Worm (Caenorhabditis elegans) whole organism, mixed stage, embryonic: Measurements from ENCODE around the gene lnp-1.

Source experiments
- M03D4.4 ChIP-seq: sonication (generic microtip); optimal IDR thresholded peaks from 2 replicates; lab custom pipeline; 2017; ENCODE audit warnings: mild to moderate bottlenecking, missing genetic modification characterization, missing compliant biosample characterization
- blmp-1 ChIP-seq: fragments of 150-350 bp; optimal IDR thresholded peaks from 2 replicates; lab custom pipeline; 2014; ENCODE audit warnings: missing biosample characterization, missing genetic modification characterization
- ceh-43 ChIP-seq: fragments of 200-800 bp; sonication (Bioruptor generic); optimal IDR thresholded peaks from 2 replicates; lab custom pipeline; 2018; ENCODE audit warnings: mild to moderate bottlenecking, missing genetic modification characterization, moderate library complexity, missing compliant biosample characterization
- ceh-83 ChIP-seq: fragments of 200-800 bp; sonication (Bioruptor generic); optimal IDR thresholded peaks from 2 replicates; lab custom pipeline; 2018; ENCODE audit warnings: mild to moderate bottlenecking, missing genetic modification characterization, missing compliant biosample characterization
- cnd-1 ChIP-seq: fragments of 200-800 bp; sonication (Bioruptor generic); optimal IDR thresholded peaks from 2 replicates; lab custom pipeline; 2018; ENCODE audit warnings: mild to moderate bottlenecking, missing genetic modification characterization, missing compliant biosample characterization
- drap-1 ChIP-seq: fragments of 200-800 bp; sonication (Bioruptor generic); optimal IDR thresholded peaks from 3 replicates; lab custom pipeline; 2018; ENCODE audit warnings: mild to moderate bottlenecking, missing genetic modification characterization, missing compliant biosample characterization
- elt-1 ChIP-seq: sonication (generic microtip); optimal IDR thresholded peaks from 2 replicates; lab custom pipeline; 2017; ENCODE audit warnings: missing genetic modification characterization, mild to moderate bottlenecking, missing compliant biosample characterization, antibody characterized with exemption, moderate library complexity, borderline replicate concordance; ENCODE audit not compliant: insufficient read depth
- elt-3 ChIP-seq: fragments of 150-350 bp; optimal IDR thresholded peaks from 2 replicates; lab custom pipeline; 2014; ENCODE audit warnings: missing biosample characterization, missing genetic modification characterization
- flh-1 ChIP-seq: fragments of 200-800 bp; sonication (Bioruptor generic); optimal IDR thresholded peaks from 2 replicates; lab custom pipeline; 2018; ENCODE audit warnings: mild to moderate bottlenecking, missing genetic modification characterization, moderate library complexity, missing compliant biosample characterization
- ham-2 ChIP-seq: fragments of 200-800 bp; sonication (Bioruptor generic); optimal IDR thresholded peaks from 2 replicates; lab custom pipeline; 2018; ENCODE audit warnings: mild to moderate bottlenecking, missing genetic modification characterization, missing compliant biosample characterization
- hlh-1 ChIP-seq: fragments of 150-350 bp; optimal IDR thresholded peaks from 2 replicates; lab custom pipeline; 2014; ENCODE audit warnings: missing biosample characterization, missing genetic modification reagents, missing genetic modification characterization
- lin-13 ChIP-seq: fragments of 150-350 bp; optimal IDR thresholded peaks from 2 replicates; lab custom pipeline; 2014; ENCODE audit warnings: missing biosample characterization, missing genetic modification characterization
- lin-32 ChIP-seq: fragments of 200-800 bp; sonication (Bioruptor generic); optimal IDR thresholded peaks from 2 replicates; lab custom pipeline; 2018; ENCODE audit warnings: mild to moderate bottlenecking, missing genetic modification characterization, missing compliant biosample characterization
- lsy-2 ChIP-seq: fragments of 150-350 bp; optimal IDR thresholded peaks from 2 replicates; lab custom pipeline; 2014; ENCODE audit warnings: missing biosample characterization, missing genetic modification characterization
- mab-5 ChIP-seq: fragments of 150-350 bp; optimal IDR thresholded peaks from 2 replicates; lab custom pipeline; 2014; ENCODE audit warnings: missing biosample characterization, missing genetic modification characterization
- mep-1 ChIP-seq: fragments of 150-350 bp; optimal IDR thresholded peaks from 2 replicates; lab custom pipeline; 2017; ENCODE audit warnings: missing biosample characterization, missing genetic modification reagents, missing genetic modification characterization, inconsistent platforms
- mls-2 ChIP-seq: sonication (generic microtip); optimal IDR thresholded peaks from 2 replicates; lab custom pipeline; 2016; ENCODE audit warnings: mild to moderate bottlenecking, missing genetic modification characterization, moderate library complexity, missing compliant biosample characterization
- nhr-12 ChIP-seq: fragments of 150-350 bp; optimal IDR thresholded peaks from 2 replicates; lab custom pipeline; 2014; ENCODE audit warnings: missing biosample characterization, missing genetic modification characterization
- nhr-237 ChIP-seq: fragments of 150-350 bp; optimal IDR thresholded peaks from 2 replicates; lab custom pipeline; 2014; ENCODE audit warnings: missing biosample characterization, missing genetic modification characterization
- nhr-76 ChIP-seq: sonication (generic microtip); optimal IDR thresholded peaks from 2 replicates; lab custom pipeline; 2017; ENCODE audit warnings: missing biosample characterization, missing genetic modification characterization
- pha-4 ChIP-seq: fragments of 150-350 bp; optimal IDR thresholded peaks from 2 replicates; lab custom pipeline; 2018; ENCODE audit warnings: missing biosample characterization, missing genetic modification reagents, missing genetic modification characterization
- sem-2 ChIP-seq: fragments of 200-800 bp; sonication (Bioruptor generic); optimal IDR thresholded peaks from 2 replicates; lab custom pipeline; 2018; ENCODE audit warnings: mild to moderate bottlenecking, missing genetic modification characterization, missing compliant biosample characterization
- snpc-4 ChIP-seq: fragments of 150-350 bp; optimal IDR thresholded peaks from 2 replicates; lab custom pipeline; 2014; ENCODE audit warnings: missing biosample characterization, missing genetic modification characterization
- sptf-1 ChIP-seq: sonication (generic microtip); optimal IDR thresholded peaks from 2 replicates; lab custom pipeline; 2017; ENCODE audit warnings: mild to moderate bottlenecking, missing genetic modification characterization, moderate library complexity, missing compliant biosample characterization
- tbx-8 ChIP-seq: fragments of 200-800 bp; sonication (Bioruptor generic); optimal IDR thresholded peaks from 2 replicates; lab custom pipeline; 2018; ENCODE audit warnings: mild to moderate bottlenecking, missing genetic modification characterization, moderate library complexity, missing compliant biosample characterization
- unc-120 ChIP-seq: sonication (generic microtip); optimal IDR thresholded peaks from 2 replicates; lab custom pipeline; 2017; ENCODE audit warnings: missing genetic modification characterization, missing compliant biosample characterization; ENCODE audit not compliant: poor library complexity, severe bottlenecking
- unc-39 ChIP-seq: fragments of 150-350 bp; optimal IDR thresholded peaks from 2 replicates; lab custom pipeline; 2014; ENCODE audit warnings: missing biosample characterization, missing genetic modification characterization
- unc-62 ChIP-seq: fragments of 150-350 bp; optimal IDR thresholded peaks from 2 replicates; lab custom pipeline; 2014; ENCODE audit warnings: missing biosample characterization, missing genetic modification reagents, missing genetic modification characterization
- zip-8 ChIP-seq: fragments of 150-350 bp; optimal IDR thresholded peaks from 2 replicates; lab custom pipeline; 2014; ENCODE audit warnings: missing biosample characterization, missing genetic modification characterization
- ztf-11 ChIP-seq: fragments of 150-350 bp; optimal IDR thresholded peaks from 2 replicates; lab custom pipeline; 2014; ENCODE audit warnings: missing biosample characterization, missing genetic modification characterization

The lnp-1 gene

ce11 chrX:4597419-4597818 is 8.9 kb downstream of the lnp-1 start:
- TF ChIP-seq elt-1, result no peak
- no peak for TF ChIP-seq lsy-2 (tag; lab: Kevin White, UChicago)
- TF ChIP-seq nhr-12 (tag; lab: Kevin White, UChicago), result no peak
- TF ChIP-seq nhr-237 (tag; lab: Kevin White, UChicago), result no peak
- TF ChIP-seq unc-120, result no peak
- TF ChIP-seq nhr-76 (tag; lab: Kevin White, UChicago), result no peak
- TF ChIP-seq elt-3 (tag; lab: Kevin White, UChicago), result no peak
- no peak for TF ChIP-seq cnd-1 (tag; lab: Kevin White, UChicago)
- no peak for TF ChIP-seq unc-62 (GFP tag; lab: Kevin White, UChicago)
- no peak for TF ChIP-seq flh-1 (GFP tag; lab: Kevin White, UChicago)
- no peak for TF ChIP-seq ceh-83 (GFP tag; lab: Kevin White, UChicago)
- TF ChIP-seq lin-32 (GFP tag; lab: Kevin White, UChicago), result no peak
- no peak for TF ChIP-seq ham-2 (GFP tag; lab: Kevin White, UChicago)
- no peak for TF ChIP-seq tbx-8 (GFP tag; lab: Kevin White, UChicago)
- no peak for TF ChIP-seq mls-2 (tag; lab: Kevin White, UChicago)

ce11 chrX:4599526-4599925 is 11.0 kb downstream of the lnp-1 start:
- no peak for TF ChIP-seq unc-39 (tag; lab: Kevin White, UChicago)
- TF ChIP-seq blmp-1 (tag; lab: Kevin White, UChicago), result no peak
- no peak for TF ChIP-seq lin-32 (GFP tag; lab: Kevin White, UChicago)
- TF ChIP-seq cnd-1 (tag; lab: Kevin White, UChicago), result no peak

DNA sequence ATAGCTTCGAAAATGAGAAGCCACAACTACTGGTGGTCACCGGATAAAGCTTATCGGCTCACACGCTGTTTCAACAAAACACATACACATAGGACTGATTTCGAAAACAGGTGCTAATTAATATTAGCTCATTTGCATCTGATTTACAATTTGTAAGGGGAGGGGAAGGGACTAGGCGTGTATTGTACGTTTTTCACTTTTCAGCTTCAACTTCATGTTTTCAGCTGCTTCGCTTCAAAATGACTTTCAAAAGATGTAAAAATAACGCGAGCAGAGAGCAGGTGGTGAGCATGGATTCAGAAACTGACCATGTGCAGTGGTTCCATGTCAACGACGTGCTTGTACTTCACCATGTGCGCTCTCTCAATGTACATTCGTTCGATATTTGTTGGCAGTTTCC is 12.4 kb downstream of the lnp-1 start:
- no peak for TF ChIP-seq ztf-11 (tag; lab: Kevin White, UChicago)
- no peak for TF ChIP-seq ceh-43 (GFP tag; lab: Kevin White, UChicago)
- no peak for TF ChIP-seq unc-39 (tag; lab: Kevin White, UChicago)
- no peak for TF ChIP-seq ceh-83 (GFP tag; lab: Kevin White, UChicago)
- no peak for TF ChIP-seq blmp-1 (tag; lab: Kevin White, UChicago)
- no peak for TF ChIP-seq tbx-8 (GFP tag; lab: Kevin White, UChicago)
- TF ChIP-seq hlh-1, result no peak
- TF ChIP-seq snpc-4 (tag; lab: Kevin White, UChicago), result no peak
- no peak for TF ChIP-seq zip-8 (tag; lab: Kevin White, UChicago)

DNA sequence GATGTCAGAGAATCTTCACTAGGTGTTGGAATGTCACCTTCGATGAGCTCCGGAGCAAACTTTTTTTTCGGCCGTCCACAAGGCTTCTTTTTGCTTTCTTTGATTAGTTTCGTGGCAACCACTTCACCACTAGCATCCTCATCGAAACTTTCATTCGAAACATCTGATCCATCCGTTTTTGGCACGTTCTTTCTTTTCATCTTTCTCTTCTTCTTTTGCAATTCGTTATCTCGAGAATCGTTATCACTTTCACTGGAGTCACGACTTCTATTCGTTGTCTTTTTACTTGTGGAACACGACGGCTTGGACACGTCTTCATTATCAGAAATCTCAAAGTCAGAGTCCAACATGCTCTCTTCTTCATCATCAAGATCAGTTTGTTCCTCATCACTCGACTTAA is 15.6 kb downstream of the lnp-1 start:
- TF ChIP-seq nhr-76 (tag; lab: Kevin White, UChicago) (no peak), mab-5 (no peak), M03D4.4 (tag; lab: Kevin White, UChicago) (no peak), lsy-2 (tag; lab: Kevin White, UChicago) (no peak), cnd-1 (tag; lab: Kevin White, UChicago) (no peak), elt-3 (tag; lab: Kevin White, UChicago) (no peak), mls-2 (tag; lab: Kevin White, UChicago) (no peak), ztf-11 (tag; lab: Kevin White, UChicago) (no peak), nhr-12 (tag; lab: Kevin White, UChicago) (no peak), ham-2 (GFP tag; lab: Kevin White, UChicago) (no peak), blmp-1 (tag; lab: Kevin White, UChicago) (no peak), lin-32 (GFP tag; lab: Kevin White, UChicago) (no peak)

DNA sequence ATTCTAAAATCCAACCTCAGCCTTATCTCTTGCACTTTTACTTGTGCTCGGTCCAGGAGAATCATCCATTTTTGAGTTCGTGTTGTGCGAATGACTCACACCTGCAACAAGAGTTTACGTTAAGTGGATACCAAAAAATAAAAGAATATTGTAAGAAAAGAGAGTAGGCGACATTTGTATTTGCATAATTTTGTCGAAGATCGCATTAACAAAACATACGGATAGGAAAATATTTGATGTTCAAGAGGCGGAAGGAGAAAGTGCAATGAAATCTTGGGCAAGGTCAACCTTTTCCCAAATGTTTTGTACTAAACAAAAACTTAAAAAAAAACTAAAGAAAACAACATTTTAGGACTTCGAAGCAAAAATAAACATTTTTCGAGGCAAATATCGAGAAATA is 17.3 kb downstream of the lnp-1 start, which contains the start of gene spat-3:
TSS of gene spat-3 (minus strand) at position 101 of the 400 bp plus-strand sequence.
- TF ChIP-seq hlh-1 (no peak), ham-2 (GFP tag; lab: Kevin White, UChicago) (no peak), ztf-11 (tag; lab: Kevin White, UChicago) (no peak)

DNA sequence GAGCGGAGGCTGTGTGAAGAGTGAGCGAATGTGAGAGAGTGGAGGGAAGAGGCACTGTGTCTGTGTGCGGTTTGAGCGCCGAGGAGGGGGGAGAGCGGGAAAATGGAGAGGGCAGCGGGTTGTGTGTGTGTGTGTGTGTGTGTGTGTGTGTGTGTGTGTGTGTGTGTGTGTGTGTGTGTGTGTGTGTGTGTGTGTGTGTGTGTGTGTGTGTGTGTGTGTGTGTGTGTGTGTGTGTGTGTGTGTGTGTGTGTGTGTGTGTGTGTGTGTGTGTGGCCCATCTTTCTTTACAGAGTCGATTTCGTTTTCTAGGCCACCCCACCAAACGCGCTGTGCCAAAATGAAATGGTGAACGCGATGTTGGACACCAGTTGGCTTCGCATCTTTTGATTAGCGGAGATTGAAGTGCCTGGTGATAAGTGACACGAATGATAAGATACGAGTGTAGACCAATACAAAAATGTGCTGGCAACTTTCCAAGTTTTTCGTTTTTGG is 17.9 kb downstream of the lnp-1 start:
- peak; percentile 34 for TF ChIP-seq ztf-11 (tag; lab: Kevin White, UChicago)
- TF ChIP-seq lin-32 (GFP tag; lab: Kevin White, UChicago), result peak; percentile 74
- TF ChIP-seq lin-13, result peak; percentile 66
- peak; percentile 73 for TF ChIP-seq tbx-8 (GFP tag; lab: Kevin White, UChicago)
- TF ChIP-seq ceh-43 (GFP tag; lab: Kevin White, UChicago), result peak; percentile 79
- peak; percentile 93 for TF ChIP-seq cnd-1 (tag; lab: Kevin White, UChicago)
- TF ChIP-seq sptf-1 (tag; lab: Kevin White, UChicago), result peak; percentile 94
- TF ChIP-seq ham-2 (GFP tag; lab: Kevin White, UChicago), result peak; percentile 80
- peak; percentile 19 for TF ChIP-seq mep-1 (tag; lab: Kevin White, UChicago)
- peak; percentile 94 for TF ChIP-seq M03D4.4 (tag; lab: Kevin White, UChicago)
- peak; percentile 51 for TF ChIP-seq pha-4 (tag; lab: Kevin White, UChicago)
- peak; percentile 71 for TF ChIP-seq flh-1 (GFP tag; lab: Kevin White, UChicago)
- peak; percentile 73 for TF ChIP-seq sem-2
- peak; percentile 93 for TF ChIP-seq mls-2 (tag; lab: Kevin White, UChicago)
- peak; percentile 51 for TF ChIP-seq hlh-1
- peak; percentile 93 for TF ChIP-seq drap-1
- TF ChIP-seq unc-120, result peak; percentile 87
- peak; percentile 82 for TF ChIP-seq ceh-83 (GFP tag; lab: Kevin White, UChicago)
- peak; percentile 92 for TF ChIP-seq nhr-12 (tag; lab: Kevin White, UChicago)
